Worm (Caenorhabditis elegans): ENCODE measurements around the gene dbt-1.
A peak's percentile ranks its signal among the peaks of the same experiment; 100 is the strongest.

dbt-1 gene

DNA sequence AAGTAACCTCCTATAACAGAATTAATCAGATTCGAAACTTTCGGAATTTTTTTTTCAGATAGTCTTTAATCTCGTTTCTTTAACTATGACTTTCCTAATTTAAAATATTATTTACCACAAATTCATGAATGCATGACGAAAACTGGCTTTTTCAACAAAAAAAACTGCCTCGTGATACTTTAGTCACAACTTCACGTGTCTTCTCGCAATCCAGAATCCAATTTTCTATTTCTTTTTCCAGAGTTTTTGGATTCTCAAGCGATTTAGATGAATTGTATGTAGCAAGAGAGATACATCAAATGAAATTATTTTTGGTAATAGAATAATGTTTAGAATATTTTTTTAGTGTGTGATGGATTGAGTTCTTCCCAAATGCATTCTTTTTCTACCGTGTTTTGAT is 24.8 kb downstream of the dbt-1 start:
- peak; percentile 44 for TF ChIP-seq ceh-63 (GFP tag; optimal IDR thresholded peaks at IDR 0.05)
- no peak for TF ChIP-seq swsn-7 (tag; optimal IDR thresholded peaks at IDR 0.05)
- no peak for TF ChIP-seq sup-37 (GFP tag; optimal IDR thresholded peaks at IDR 0.05)
- peak; percentile 27 for TF ChIP-seq nhr-71 (tag; optimal IDR thresholded peaks at IDR 0.05)
- peak; percentile 56 for TF ChIP-seq lin-14 (GFP tag; optimal IDR thresholded peaks at IDR 0.05)
- no peak for TF ChIP-seq sptf-1 (tag; optimal IDR thresholded peaks at IDR 0.05)

DNA sequence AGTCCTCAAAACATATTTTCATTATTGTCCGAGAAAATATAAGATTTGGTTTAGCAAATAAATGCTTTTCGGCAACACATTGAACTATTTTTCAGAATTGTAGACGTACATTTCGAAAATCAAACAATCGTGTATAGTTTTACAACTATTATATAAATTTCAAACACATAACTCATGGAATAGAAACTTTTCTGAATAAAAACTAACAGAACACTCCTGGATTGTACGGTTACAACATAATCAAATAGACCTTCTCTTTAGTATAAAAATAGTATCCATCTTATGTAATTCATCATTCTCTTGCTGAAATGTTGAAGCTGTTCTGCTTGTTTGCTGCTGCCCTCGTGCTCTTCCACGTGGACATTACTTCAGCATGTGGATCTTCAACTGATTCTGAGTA is 34.0 kb downstream of the dbt-1 start, which contains the start of gene ZK675.4:
Gene ZK675.4 (plus strand): TSS at position 301 of the 400 bp plus-strand sequence.
- no peak for TF ChIP-seq C04F5.9 (tag; optimal IDR thresholded peaks at IDR 0.05)
- no peak for TF ChIP-seq tbx-2 (tag; optimal IDR thresholded peaks at IDR 0.05)
- no peak for TF ChIP-seq alr-1 (tag; optimal IDR thresholded peaks at IDR 0.05; ENCODE audit: borderline replicate concordance)
- no peak for TF ChIP-seq aha-1 (tag; optimal IDR thresholded peaks at IDR 0.05)
- TF ChIP-seq C34B4.2 (tag; optimal IDR thresholded peaks at IDR 0.05): no peak
- TF ChIP-seq nhr-237 (tag; optimal IDR thresholded peaks at IDR 0.05): no peak
- TF ChIP-seq elt-2 (tag; optimal IDR thresholded peaks at IDR 0.05): no peak
- no peak for TF ChIP-seq fkh-4 (tag; optimal IDR thresholded peaks at IDR 0.05; ENCODE audit: borderline replicate concordance)
- TF ChIP-seq lsy-2 (tag; optimal IDR thresholded peaks at IDR 0.05): no peak
- no peak for TF ChIP-seq unc-98 (GFP tag; IDR thresholded peaks at IDR 0.05)
- TF ChIP-seq ztf-11 (tag; optimal IDR thresholded peaks at IDR 0.05): no peak
- no peak for TF ChIP-seq fos-1 (tag; optimal IDR thresholded peaks at IDR 0.05)
- no peak for TF ChIP-seq mdl-1 (tag; optimal IDR thresholded peaks at IDR 0.05)
- TF ChIP-seq Y116A8C.19 (tag; optimal IDR thresholded peaks at IDR 0.05; ENCODE audit: borderline replicate concordance): no peak
- no peak for TF ChIP-seq sup-37 (GFP tag; optimal IDR thresholded peaks at IDR 0.05)
- no peak for TF ChIP-seq unc-130 (tag; optimal IDR thresholded peaks at IDR 0.05)
- no peak for TF ChIP-seq unc-62 (GFP tag; optimal IDR thresholded peaks at IDR 0.05)
- no peak for TF ChIP-seq mef-2 (tag; optimal IDR thresholded peaks at IDR 0.05)
- no peak for TF ChIP-seq nhr-47 (tag; optimal IDR thresholded peaks at IDR 0.05)

DNA sequence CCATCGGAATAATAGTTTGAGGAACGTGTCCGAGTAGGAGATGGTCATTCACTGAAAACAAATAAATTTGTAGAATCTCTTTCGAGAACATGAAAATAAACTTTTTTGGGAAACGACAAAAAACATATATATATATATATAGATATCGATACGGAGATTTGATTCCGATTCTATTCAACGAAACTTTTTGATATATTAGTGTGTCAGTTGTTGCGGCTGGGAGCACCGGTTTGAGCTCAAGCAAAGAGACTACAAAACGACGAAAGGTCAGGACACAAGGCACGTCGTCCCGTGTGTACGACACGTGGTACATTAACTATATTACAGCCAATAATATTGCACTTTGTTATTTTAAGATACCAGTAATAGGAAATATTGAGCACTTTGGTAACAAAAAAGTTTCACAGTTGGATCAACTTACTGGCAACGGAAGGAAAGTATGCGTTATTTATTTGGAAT is 37.4 kb downstream of the dbt-1 start, which contains the start of gene best-23:
Gene best-23 (minus strand): TSS at position 51 of the 459 bp plus-strand sequence.
- TF ChIP-seq mef-2 (tag; optimal IDR thresholded peaks at IDR 0.05): no peak
- TF ChIP-seq nhr-20 (tag; optimal IDR thresholded peaks at IDR 0.05): peak; percentile 44
- no peak for TF ChIP-seq vab-15 (tag; optimal IDR thresholded peaks at IDR 0.05)
- TF ChIP-seq snu-23 (GFP tag; optimal IDR thresholded peaks at IDR 0.05): peak; percentile 28
- peak; percentile 61 for TF ChIP-seq nhr-19 (GFP tag; conservative IDR thresholded peaks at IDR 0.05)
- peak; percentile 2 to 26 for TF ChIP-seq lsy-2 (tag; optimal IDR thresholded peaks at IDR 0.05)
- TF ChIP-seq ztf-4 (tag; optimal IDR thresholded peaks at IDR 0.05): peak; percentile 36
- peak; percentile 66 for TF ChIP-seq lin-14 (GFP tag; optimal IDR thresholded peaks at IDR 0.05)
- no peak for TF ChIP-seq fkh-8 (tag; optimal IDR thresholded peaks at IDR 0.05)
- TF ChIP-seq nhr-71 (tag; optimal IDR thresholded peaks at IDR 0.05): peak; percentile 76
- peak; percentile 63 for TF ChIP-seq rnt-1 (tag; optimal IDR thresholded peaks at IDR 0.05)

DNA sequence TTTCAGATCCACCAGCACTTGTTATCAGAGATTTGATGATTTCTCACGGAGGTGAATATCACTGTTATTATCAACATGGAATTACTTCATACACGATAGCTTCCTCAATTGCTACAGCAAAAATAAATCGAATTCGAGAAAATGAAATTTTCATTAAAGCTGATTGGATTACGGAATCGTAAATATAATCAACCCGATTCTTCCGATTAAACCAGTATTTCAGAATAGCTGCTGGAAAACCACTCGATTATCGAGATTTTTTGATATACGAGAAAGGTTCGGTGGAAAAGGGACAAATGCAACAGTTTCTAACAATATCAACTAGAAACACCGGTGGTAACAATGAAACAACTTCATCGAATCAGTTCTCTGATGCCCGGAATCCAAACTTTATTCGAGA is 43.0 kb downstream of the dbt-1 start:
- no peak for TF ChIP-seq pag-3 (tag; optimal IDR thresholded peaks at IDR 0.05; ENCODE audit: borderline replicate concordance, insufficient read depth)
- no peak for TF ChIP-seq efl-1 (optimal IDR thresholded peaks at IDR 0.05)
- TF ChIP-seq efl-1 (GFP tag; optimal IDR thresholded peaks at IDR 0.05 in 1 of 2): peak in 1 of 2 experiments; percentile 90

DNA sequence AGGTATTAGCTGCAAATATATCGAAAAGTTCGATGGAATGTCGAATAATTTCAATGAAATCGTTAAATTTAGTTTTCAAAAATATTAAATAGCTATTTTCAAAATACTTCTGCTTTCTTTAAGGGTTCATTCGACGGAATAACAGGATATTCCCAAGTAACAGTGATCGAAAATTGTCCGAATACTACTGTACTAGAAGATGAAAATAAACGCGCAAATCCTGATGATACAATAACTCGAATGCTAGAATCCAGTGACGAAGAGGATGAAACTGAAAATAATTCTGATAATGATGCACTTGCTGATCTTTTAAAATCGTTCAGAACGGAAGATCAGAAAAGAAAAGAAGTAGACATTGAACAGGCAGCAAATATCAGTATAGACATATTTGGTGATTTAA is 44.2 kb downstream of the dbt-1 start:
- no peak for TF ChIP-seq nhr-12 (tag; optimal IDR thresholded peaks at IDR 0.05)
- TF ChIP-seq lsy-2 (tag; optimal IDR thresholded peaks at IDR 0.05): no peak
- no peak for TF ChIP-seq sox-4 (tag; optimal IDR thresholded peaks at IDR 0.05)
- no peak for TF ChIP-seq zag-1 (tag; optimal IDR thresholded peaks at IDR 0.05)
- TF ChIP-seq dpl-1 (GFP tag; optimal IDR thresholded peaks at IDR 0.05): no peak
- no peak for TF ChIP-seq mdl-1 (tag; optimal IDR thresholded peaks at IDR 0.05)
